Worm (Caenorhabditis elegans) whole organism, early embryonic: ENCODE measurements around the gene ain-1.
A peak's percentile ranks its signal among the peaks of the same experiment; 100 is the strongest.

ENCODE experiments used
- F13C5.2 ChIP-seq: sonication (generic microtip); optimal IDR thresholded peaks from 2 replicates; lab custom pipeline; 2017; ENCODE audit warnings: mild to moderate bottlenecking, missing genetic modification characterization, inconsistent platforms, missing compliant biosample characterization
- ama-1 ChIP-seq: fragments of 150-350 bp; optimal IDR thresholded peaks from 2 replicates; lab custom pipeline; 2014
- ceh-13 ChIP-seq: fragments of 200-800 bp; sonication (Bioruptor generic); optimal IDR thresholded peaks from 2 replicates; lab custom pipeline; 2018; ENCODE audit warnings: mild to moderate bottlenecking, missing genetic modification characterization, missing compliant biosample characterization
- ets-7 ChIP-seq: sonication (generic microtip); optimal IDR thresholded peaks from 2 replicates; lab custom pipeline; 2016; ENCODE audit warnings: missing genotype, missing genetic modification characterization, missing compliant biosample characterization
- flt-1 ChIP-seq: fragments of 200-800 bp; sonication (Bioruptor generic); IDR thresholded peaks from 2 replicates; pipeline ENCODE4 v1.3.6; 2022; ENCODE audit warnings: missing genetic modification characterization, missing compliant biosample characterization
- hmbx-1 ChIP-seq: sonication (generic microtip); optimal IDR thresholded peaks from 2 replicates; lab custom pipeline; 2016; ENCODE audit warnings: mild to moderate bottlenecking, missing genetic modification characterization, missing compliant biosample characterization
- hnd-1 ChIP-seq: sonication (generic microtip); optimal IDR thresholded peaks from 2 replicates; lab custom pipeline; 2016; ENCODE audit warnings: missing genetic modification characterization, missing compliant biosample characterization
- sea-1 ChIP-seq: fragments of 200-800 bp; sonication (Bioruptor generic); conservative IDR thresholded peaks from 2 replicates; pipeline ENCODE4 v1.3.6; 2022; ENCODE audit warnings: missing genetic modification characterization, missing compliant biosample characterization

DNA sequence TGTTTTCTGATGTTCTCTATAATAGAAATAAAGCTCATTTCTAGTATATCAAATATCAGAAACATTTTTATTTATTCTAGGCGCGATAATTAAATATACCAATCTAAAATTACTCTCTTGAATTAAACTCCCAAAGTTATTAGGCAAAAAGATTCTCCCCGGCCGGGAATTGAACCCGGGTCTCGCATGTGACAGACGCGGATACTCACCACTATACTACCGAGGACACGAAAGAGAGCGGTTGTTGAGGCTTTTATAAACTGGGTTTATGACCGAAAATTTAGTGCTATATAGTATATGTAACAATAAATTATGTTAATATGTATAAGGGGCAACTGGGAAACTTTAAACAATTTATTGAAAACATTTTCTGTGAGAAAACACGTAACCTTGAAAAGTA is 8.7 kb upstream of the ain-1 start:
- TF ChIP-seq F13C5.2 (tag; lab: Kevin White, UChicago) = peak; percentile 86
- TF ChIP-seq ceh-13 (GFP tag; lab: Kevin White, UChicago) = peak; percentile 45
- TF ChIP-seq ama-1 = no peak
- TF ChIP-seq sea-1 (GFP tag; lab: Robert Waterston, UW) = peak; percentile 62; the same call in 1 of the 2 replicates
- TF ChIP-seq ets-7 (tag; lab: Kevin White, UChicago) = no peak
- TF ChIP-seq hmbx-1 (tag; lab: Kevin White, UChicago) = peak; percentile 6
- TF ChIP-seq hnd-1 (tag; lab: Kevin White, UChicago) = peak; percentile 48
- TF ChIP-seq flt-1 (GFP tag; lab: Robert Waterston, UW) = peak; percentile 74
